Worm (Caenorhabditis elegans) whole organism, L2 larva: ENCODE data around the gene Y75B8A.25.

Experiments used
- C34F6.9 ChIP-seq: fragments of 150-350 bp; optimal IDR thresholded peaks from 2 replicates; lab custom pipeline; 2014; ENCODE audit warnings: missing biosample characterization, missing genetic modification characterization
- F13H6.1 ChIP-seq: sonication (generic microtip); optimal IDR thresholded peaks from 2 replicates; lab custom pipeline; 2016; ENCODE audit warnings: missing genetic modification characterization, missing compliant biosample characterization
- R02D3.7 ChIP-seq: fragments of 150-350 bp; optimal IDR thresholded peaks from 2 replicates; lab custom pipeline; 2014; ENCODE audit warnings: missing biosample characterization, missing genetic modification characterization
- Y55F3AM.14 ChIP-seq: fragments of 200-800 bp; sonication (Bioruptor generic); optimal IDR thresholded peaks from 2 replicates; lab custom pipeline; 2018; ENCODE audit warnings: mild to moderate bottlenecking, missing genetic modification characterization, missing compliant biosample characterization
- ZK546.5 ChIP-seq: sonication (generic microtip); optimal IDR thresholded peaks from 2 replicates; lab custom pipeline; 2017; ENCODE audit warnings: missing biosample characterization, missing genetic modification characterization
- alr-1 ChIP-seq: fragments of 150-350 bp; optimal IDR thresholded peaks from 2 replicates; lab custom pipeline; 2014; ENCODE audit warnings: missing biosample characterization, missing genetic modification characterization
- aly-2 ChIP-seq: fragments of 150-350 bp; optimal IDR thresholded peaks from 2 replicates; lab custom pipeline; 2014; ENCODE audit warnings: missing biosample characterization, missing genetic modification characterization
- ama-1 ChIP-seq: fragments of 150-350 bp; optimal IDR thresholded peaks from 2 replicates; lab custom pipeline; 2018; ENCODE audit warnings: inconsistent platforms
- blmp-1 ChIP-seq: sonication (generic microtip); optimal IDR thresholded peaks from 2 replicates; lab custom pipeline; 2017; ENCODE audit warnings: missing genetic modification characterization, mild to moderate bottlenecking, missing compliant biosample characterization, antibody characterized with exemption, moderate library complexity; ENCODE audit not compliant: insufficient read depth
- ceh-16 ChIP-seq: fragments of 150-350 bp; optimal IDR thresholded peaks from 2 replicates; lab custom pipeline; 2014; ENCODE audit warnings: missing biosample characterization, missing genetic modification characterization
- ceh-82 ChIP-seq: fragments of 150-350 bp; optimal IDR thresholded peaks from 2 replicates; lab custom pipeline; 2014; ENCODE audit warnings: missing biosample characterization, missing genetic modification characterization
- crh-2 ChIP-seq: sonication (generic microtip); optimal IDR thresholded peaks from 2 replicates; lab custom pipeline; 2017; ENCODE audit warnings: missing biosample characterization, missing genetic modification characterization
- dmd-4 ChIP-seq: sonication (generic microtip); optimal IDR thresholded peaks from 2 replicates; lab custom pipeline; 2017; ENCODE audit warnings: missing biosample characterization, missing genetic modification characterization
- egl-27 ChIP-seq: sonication (generic microtip); optimal IDR thresholded peaks from 3 replicates; lab custom pipeline; 2017; ENCODE audit warnings: missing biosample characterization, missing genetic modification reagents, missing genetic modification characterization
- elt-1 ChIP-seq: fragments of 150-350 bp; optimal IDR thresholded peaks from 2 replicates; lab custom pipeline; 2014; ENCODE audit warnings: missing biosample characterization, missing genetic modification characterization
- elt-3 ChIP-seq: sonication (generic microtip); optimal IDR thresholded peaks from 2 replicates; lab custom pipeline; 2017; ENCODE audit warnings: missing biosample characterization, missing genetic modification characterization
- fos-1 ChIP-seq: fragments of 150-350 bp; optimal IDR thresholded peaks from 2 replicates; lab custom pipeline; 2014; ENCODE audit warnings: missing biosample characterization, missing genetic modification characterization
- gmeb-1 ChIP-seq: fragments of 150-350 bp; optimal IDR thresholded peaks from 2 replicates; lab custom pipeline; 2014; ENCODE audit warnings: missing biosample characterization, missing genetic modification characterization
- lin-11 ChIP-seq: fragments of 150-350 bp; sonication (generic microtip); optimal IDR thresholded peaks from 2 replicates; lab custom pipeline; 2014; ENCODE audit warnings: missing biosample characterization, missing genetic modification characterization, inconsistent platforms, mixed read lengths
- lin-13 ChIP-seq: fragments of 150-350 bp; optimal IDR thresholded peaks from 2 replicates; lab custom pipeline; 2014; ENCODE audit warnings: missing biosample characterization, missing genetic modification reagents, missing genetic modification characterization
- lin-39 ChIP-seq: fragments of 150-350 bp; optimal IDR thresholded peaks from 2 replicates; lab custom pipeline; 2014; ENCODE audit warnings: missing biosample characterization, missing genetic modification reagents, missing genetic modification characterization
- lsy-2 ChIP-seq, 2 experiments: fragments of 150-350 bp in 1 of 2; sonication (generic microtip) in 1 of 2; optimal IDR thresholded peaks; 2 replicates each; lab custom pipeline; 2014 to 2017; ENCODE audit warnings: missing biosample characterization in 2 of 2, missing genetic modification characterization in 2 of 2
- mab-5 ChIP-seq: fragments of 150-350 bp; optimal IDR thresholded peaks from 2 replicates; lab custom pipeline; 2014; ENCODE audit warnings: missing biosample characterization, missing genetic modification characterization
- mbf-1 ChIP-seq: sonication (generic microtip); optimal IDR thresholded peaks from 2 replicates; lab custom pipeline; 2017; ENCODE audit warnings: missing biosample characterization, missing genetic modification characterization
- mdl-1 ChIP-seq, 2 experiments: fragments of 150-350 bp in 1 of 2; sonication (generic microtip) in 1 of 2; optimal IDR thresholded peaks; 2 replicates each; lab custom pipeline; 2017; ENCODE audit warnings: missing biosample characterization in 2 of 2, missing genetic modification characterization in 2 of 2
- nhr-10 ChIP-seq: sonication (generic microtip); optimal IDR thresholded peaks from 2 replicates; lab custom pipeline; 2017; ENCODE audit warnings: missing biosample characterization, missing genetic modification characterization
- nhr-11 ChIP-seq: fragments of 150-350 bp; optimal IDR thresholded peaks from 2 replicates; lab custom pipeline; 2014; ENCODE audit warnings: missing biosample characterization, missing genetic modification characterization
- nhr-12 ChIP-seq: fragments of 150-350 bp; optimal IDR thresholded peaks from 2 replicates; lab custom pipeline; 2014; ENCODE audit warnings: missing biosample characterization, missing genetic modification characterization
- nhr-129 ChIP-seq: fragments of 150-350 bp; optimal IDR thresholded peaks from 2 replicates; lab custom pipeline; 2014; ENCODE audit warnings: missing biosample characterization, missing genetic modification characterization
- nhr-21 ChIP-seq: fragments of 150-350 bp; optimal IDR thresholded peaks from 2 replicates; lab custom pipeline; 2014; ENCODE audit warnings: missing biosample characterization, missing genetic modification characterization
- nhr-23 ChIP-seq: fragments of 150-350 bp; optimal IDR thresholded peaks from 2 replicates; lab custom pipeline; 2014; ENCODE audit warnings: missing biosample characterization, missing genetic modification reagents, missing genetic modification characterization
- nhr-237 ChIP-seq: fragments of 150-350 bp; optimal IDR thresholded peaks from 2 replicates; lab custom pipeline; 2014; ENCODE audit warnings: missing biosample characterization, missing genetic modification characterization
- nhr-25 ChIP-seq: fragments of 150-350 bp; sonication (generic microtip); optimal IDR thresholded peaks from 3 replicates; lab custom pipeline; 2014; ENCODE audit warnings: missing biosample characterization, missing genetic modification characterization
- nhr-6 ChIP-seq: fragments of 150-350 bp; optimal IDR thresholded peaks from 2 replicates; lab custom pipeline; 2014; ENCODE audit warnings: missing biosample characterization, missing genetic modification characterization
- nhr-77 ChIP-seq: fragments of 150-350 bp; optimal IDR thresholded peaks from 2 replicates; lab custom pipeline; 2014; ENCODE audit warnings: missing biosample characterization, missing genetic modification characterization
- peb-1 ChIP-seq: fragments of 150-350 bp; optimal IDR thresholded peaks from 2 replicates; lab custom pipeline; 2014; ENCODE audit warnings: missing biosample characterization, missing genetic modification characterization
- sem-4 ChIP-seq: fragments of 150-350 bp; optimal IDR thresholded peaks from 2 replicates; lab custom pipeline; 2014; ENCODE audit warnings: missing biosample characterization, missing genetic modification reagents, missing genetic modification characterization
- skn-1 ChIP-seq: sonication (generic microtip); optimal IDR thresholded peaks from 2 replicates; lab custom pipeline; 2017; ENCODE audit warnings: missing biosample characterization, missing genetic modification characterization
- sma-3 ChIP-seq: sonication (generic microtip); optimal IDR thresholded peaks from 2 replicates; lab custom pipeline; 2016; ENCODE audit warnings: missing genetic modification reagents, missing genetic modification characterization, missing compliant biosample characterization
- sma-9 ChIP-seq, 2 experiments: fragments of 150-350 bp in 1 of 2; sonication (generic microtip) in 1 of 2; optimal IDR thresholded peaks; 2 replicates each; lab custom pipeline; 2014 to 2016; ENCODE audit warnings: missing genetic modification characterization in 2 of 2, mild to moderate bottlenecking in 1 of 2, missing biosample characterization in 1 of 2, missing compliant biosample characterization in 1 of 2, missing genetic modification reagents in 1 of 2, moderate library complexity in 1 of 2
- snpc-4 ChIP-seq: fragments of 150-350 bp; optimal IDR thresholded peaks from 2 replicates; lab custom pipeline; 2014; ENCODE audit warnings: missing biosample characterization, missing genetic modification characterization
- unc-39 ChIP-seq: fragments of 150-350 bp; optimal IDR thresholded peaks from 2 replicates; lab custom pipeline; 2014; ENCODE audit warnings: missing biosample characterization, missing genetic modification characterization
- unc-55 ChIP-seq: fragments of 150-350 bp; sonication (generic microtip); optimal IDR thresholded peaks from 3 replicates; lab custom pipeline; 2014; ENCODE audit warnings: missing biosample characterization, missing genetic modification reagents, missing genetic modification characterization
- unc-62 ChIP-seq: fragments of 150-350 bp; optimal IDR thresholded peaks from 2 replicates; lab custom pipeline; 2014; ENCODE audit warnings: missing biosample characterization, missing genetic modification reagents, missing genetic modification characterization
- zag-1 ChIP-seq: fragments of 150-350 bp; optimal IDR thresholded peaks from 2 replicates; lab custom pipeline; 2014; ENCODE audit warnings: missing biosample characterization, missing genetic modification characterization
- ztf-1 ChIP-seq: fragments of 200-800 bp; sonication (Bioruptor generic); conservative IDR thresholded peaks from 2 replicates; pipeline ENCODE4 v1.3.6; 2022; ENCODE audit warnings: missing genetic modification characterization, missing compliant biosample characterization
- ztf-11 ChIP-seq: sonication (generic microtip); optimal IDR thresholded peaks from 2 replicates; lab custom pipeline; 2017; ENCODE audit warnings: missing biosample characterization, missing genetic modification characterization
- ztf-4 ChIP-seq: fragments of 150-350 bp; optimal IDR thresholded peaks from 2 replicates; lab custom pipeline; 2014; ENCODE audit warnings: missing biosample characterization, missing genetic modification characterization

Gene Y75B8A.25

DNA sequence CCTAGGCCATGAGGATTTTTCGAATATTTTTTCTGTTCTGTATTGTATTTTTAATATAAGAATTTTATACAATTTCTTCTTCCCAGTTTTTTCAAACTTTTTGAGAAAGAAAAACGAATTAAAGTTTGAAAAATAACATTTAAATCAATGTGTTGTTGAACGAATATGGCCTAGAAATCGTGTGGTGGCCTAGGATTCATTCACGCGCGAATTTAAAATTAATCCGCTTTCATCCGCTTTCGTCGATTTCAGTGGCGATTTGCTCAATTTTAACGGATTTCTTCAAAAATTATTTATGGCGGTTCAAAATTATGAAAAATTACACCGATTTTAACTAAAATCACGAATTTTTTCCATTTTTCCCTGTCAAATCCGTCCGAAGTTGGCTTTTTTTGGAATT, 26.5 kb upstream of the Y75B8A.25 start:
- TF ChIP-seq ceh-16 (tag; lab: Kevin White, UChicago), result no peak
- no peak for TF ChIP-seq peb-1 (tag; lab: Kevin White, UChicago)
- TF ChIP-seq nhr-237, result no peak
- no peak for TF ChIP-seq ZK546.5 (tag; lab: Kevin White, UChicago)
- TF ChIP-seq nhr-25 (tag; lab: Kevin White, UChicago), result no peak
- no peak for TF ChIP-seq nhr-23 (tag; lab: Kevin White, UChicago)
- TF ChIP-seq unc-62 (GFP tag; lab: Kevin White, UChicago), result no peak
- TF ChIP-seq egl-27 (tag; lab: Kevin White, UChicago), result no peak
- no peak for TF ChIP-seq nhr-10 (tag; lab: Kevin White, UChicago)
- TF ChIP-seq unc-39, result no peak
- no peak for TF ChIP-seq snpc-4 (tag; lab: Kevin White, UChicago)
- TF ChIP-seq Y55F3AM.14, result no peak

DNA sequence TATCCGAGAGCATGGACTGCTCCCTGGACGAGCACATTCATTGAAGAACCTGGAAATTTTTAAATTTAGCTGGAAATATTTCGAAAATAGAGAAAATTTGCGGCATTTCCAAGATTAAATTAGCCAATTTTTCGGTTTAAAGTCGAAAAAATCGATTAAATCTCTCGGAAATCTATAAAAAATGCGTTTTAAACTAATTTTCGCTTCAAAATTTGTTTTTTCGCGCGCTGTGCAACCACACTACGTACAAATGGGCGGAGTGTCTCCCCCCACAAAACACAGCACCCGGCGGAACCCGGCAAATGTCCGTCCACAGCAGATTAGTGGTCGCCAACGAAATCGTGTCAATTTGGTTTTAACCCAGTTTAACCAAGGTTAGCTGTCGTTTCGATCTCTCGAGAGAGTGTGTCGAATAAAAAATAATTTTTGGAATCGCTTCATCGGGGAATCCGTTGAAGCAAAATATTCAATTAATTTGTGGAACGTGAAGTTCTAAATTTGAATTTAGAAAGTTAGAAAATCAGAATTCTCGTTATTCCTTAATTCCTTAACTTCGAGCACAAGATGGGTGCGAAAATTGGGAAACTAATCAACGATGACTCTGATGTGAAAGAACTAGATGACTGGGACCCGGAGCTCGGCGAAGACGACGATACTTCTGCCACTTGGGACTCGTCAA, 23.6 kb upstream of the Y75B8A.25 start, which contains the start of the genes tim-1 and Y75B8A.23:
TSS of gene tim-1 (minus strand) at position 51 of the 679 bp plus-strand sequence.
TSS of gene Y75B8A.23 (plus strand) at position 547 of the 679 bp plus-strand sequence.
- no peak for TF ChIP-seq ztf-1
- peak; percentile 74 for TF ChIP-seq nhr-11 (tag; lab: Kevin White, UChicago)
- peak; percentile 84 for TF ChIP-seq egl-27 (tag; lab: Kevin White, UChicago)
- peak; percentile 92 for TF ChIP-seq unc-55 (GFP tag; lab: Kevin White, UChicago)
- peak; percentile 84 for TF ChIP-seq zag-1
- TF ChIP-seq lin-11 (tag; lab: Kevin White, UChicago), result peak; percentile 93
- TF ChIP-seq lin-13 (GFP tag; lab: Kevin White, UChicago), result peak; percentile 96
- no peak for TF ChIP-seq lin-39
- TF ChIP-seq aly-2 (tag; lab: Kevin White, UChicago), result peak; percentile 38
- peak; percentile 99 for TF ChIP-seq crh-2 (tag; lab: Kevin White, UChicago)
- TF ChIP-seq nhr-21 (tag; lab: Kevin White, UChicago), result peak; percentile 97
- peak; percentile 65 for TF ChIP-seq blmp-1 (tag; lab: Kevin White, UChicago)
- no peak for TF ChIP-seq ztf-11 (tag; lab: Kevin White, UChicago)
- TF ChIP-seq elt-1, result peak; percentile 53
- TF ChIP-seq R02D3.7, result peak; percentile 52
- peak; percentile 94 for TF ChIP-seq mab-5
- peak; percentile 94 for TF ChIP-seq F13H6.1 (tag; lab: Kevin White, UChicago)
- TF ChIP-seq sem-4 (tag; lab: Kevin White, UChicago), result peak; percentile 99
- TF ChIP-seq fos-1 (tag; lab: Kevin White, UChicago), result peak; percentile 96
- peak; percentile 100 for TF ChIP-seq snpc-4 (tag; lab: Kevin White, UChicago)
- peak; percentile 37 for TF ChIP-seq nhr-237
- TF ChIP-seq C34F6.9 (tag; lab: Kevin White, UChicago), result peak; percentile 84
- no peak for TF ChIP-seq peb-1 (tag; lab: Kevin White, UChicago)
- peak; percentile 79 for TF ChIP-seq sma-9 (GFP tag; optimal IDR thresholded peaks at IDR 0.05; lab: Kevin White, UChicago)
- TF ChIP-seq sma-9 (tag; optimal IDR thresholded peaks at IDR 0.05; lab: Kevin White, UChicago), result no peak
- peak; percentile 81 for TF ChIP-seq ceh-82
- TF ChIP-seq ZK546.5 (tag; lab: Kevin White, UChicago), result peak; percentile 32
- peak; percentile 89 for TF ChIP-seq nhr-129 (tag; lab: Kevin White, UChicago)
- TF ChIP-seq unc-39, result no peak
- peak; percentile 89 for TF ChIP-seq nhr-10 (tag; lab: Kevin White, UChicago)
- peak; percentile 48 for TF ChIP-seq dmd-4 (tag; lab: Kevin White, UChicago)
- TF ChIP-seq alr-1, result no peak
- TF ChIP-seq gmeb-1 (tag; lab: Kevin White, UChicago), result peak; percentile 97
- TF ChIP-seq elt-3, result no peak
- TF ChIP-seq ztf-4 (tag; lab: Kevin White, UChicago), result peak; percentile 90
- TF ChIP-seq Y55F3AM.14, result peak; percentile 86
- peak; percentile 53 for TF ChIP-seq nhr-12 (tag; lab: Kevin White, UChicago)
- peak; percentile 66 to 85 for TF ChIP-seq mdl-1 (tag; optimal IDR thresholded peaks at IDR 0.05; lab: Kevin White, UChicago)
- TF ChIP-seq ceh-16 (tag; lab: Kevin White, UChicago), result peak; percentile 77
- TF ChIP-seq ama-1 (lab: Kevin White, UChicago), result peak; percentile 99
- TF ChIP-seq skn-1 (tag; lab: Kevin White, UChicago), result peak; percentile 24
- TF ChIP-seq nhr-25 (tag; lab: Kevin White, UChicago), result peak; percentile 90
- no peak for TF ChIP-seq unc-62 (GFP tag; lab: Kevin White, UChicago)
- peak; percentile 84 for TF ChIP-seq nhr-77 (tag; lab: Kevin White, UChicago)
- peak; percentile 89 to 94 for TF ChIP-seq lsy-2 (tag; optimal IDR thresholded peaks at IDR 0.05; lab: Kevin White, UChicago)
- peak; percentile 77 for TF ChIP-seq nhr-6 (tag; lab: Kevin White, UChicago)
- peak; percentile 98 for TF ChIP-seq sma-3 (GFP tag; lab: Kevin White, UChicago)
- no peak for TF ChIP-seq mbf-1
- TF ChIP-seq nhr-23 (tag; lab: Kevin White, UChicago), result no peak
